Fruit fly (Drosophila melanogaster): ENCODE data around the gene CG3277.

DNA sequence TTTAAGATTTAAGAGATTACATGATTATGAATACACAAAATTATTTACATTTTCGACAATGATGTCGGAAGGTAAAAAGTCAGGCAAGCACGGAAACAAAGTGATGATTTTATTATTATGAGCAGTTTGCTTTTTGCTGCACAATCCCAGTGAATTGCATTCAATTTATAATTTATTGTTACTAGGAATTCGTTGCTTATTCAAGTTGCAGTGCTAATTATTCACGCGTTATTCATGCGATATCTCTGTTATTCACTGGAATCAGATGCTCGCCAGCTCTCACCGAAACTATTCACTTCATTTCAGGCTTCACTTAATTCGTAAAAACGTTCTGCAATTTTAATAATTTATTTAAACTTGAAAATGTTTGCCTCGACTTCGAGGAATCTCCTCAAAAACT lies 49.9 kb downstream of the CG3277 start:
- TF ChIP-seq Smox (GFP tag; optimal IDR thresholded peaks at IDR 0.05) (no peak), dac (GFP tag; optimal IDR thresholded peaks at IDR 0.05) (no peak), Gug (GFP tag; IDR thresholded peaks at IDR 0.05) (no peak), pdm3 (GFP tag; optimal IDR thresholded peaks at IDR 0.05) (no peak), CG3032 (tag; optimal IDR thresholded peaks at IDR 0.05) (no peak), cyc (GFP tag; optimal IDR thresholded peaks at IDR 0.05) (no peak), Met (GFP tag; optimal IDR thresholded peaks at IDR 0.05) (no peak)
